Fruit fly (Drosophila melanogaster) whole organism, adult: ENCODE measurements around the gene gkt.
"Not testable (repeated sequence)": the region's sequence is repeated elsewhere in the genome, so short reads cannot be mapped to it uniquely, and the experiment has no call there.

Experiments used
- CG11617 ChIP-seq: fragments of 200-800 bp; sonication (Bioruptor generic); optimal IDR thresholded peaks from 2 replicates; lab custom pipeline; 2017; ENCODE audit warnings: mild to moderate bottlenecking, missing biosample characterization, missing genetic modification reagents, missing genetic modification characterization
- CG12768 ChIP-seq: fragments of 200-800 bp; sonication (Bioruptor generic); optimal IDR thresholded peaks from 2 replicates; lab custom pipeline; 2017; ENCODE audit warnings: missing biosample characterization, missing genetic modification characterization, mild to moderate bottlenecking, moderate library complexity, missing genetic modification reagents
- CG14711 ChIP-seq: fragments of 200-800 bp; sonication (Bioruptor generic); optimal IDR thresholded peaks from 2 replicates; lab custom pipeline; 2018; ENCODE audit warnings: missing biosample characterization, mild to moderate bottlenecking, missing genetic modification characterization, moderate library complexity
- CG1620 ChIP-seq: fragments of 200-800 bp; sonication (Bioruptor generic); optimal IDR thresholded peaks from 2 replicates; lab custom pipeline; 2016; ENCODE audit warnings: missing biosample characterization, missing genetic modification characterization
- CG33017 ChIP-seq: fragments of 200-800 bp; sonication (Bioruptor generic); optimal IDR thresholded peaks from 2 replicates; lab custom pipeline; 2018; ENCODE audit warnings: missing biosample characterization, mild to moderate bottlenecking, missing genetic modification characterization, moderate library complexity
- CG5204 ChIP-seq: fragments of 200-800 bp; sonication (Bioruptor generic); optimal IDR thresholded peaks from 2 replicates; lab custom pipeline; 2016; ENCODE audit warnings: missing biosample characterization, missing genetic modification characterization
- CG7045 ChIP-seq: fragments of 200-800 bp; sonication (Bioruptor generic); optimal IDR thresholded peaks from 2 replicates; lab custom pipeline; 2017; ENCODE audit warnings: missing biosample characterization, mild to moderate bottlenecking, missing genetic modification characterization
- CG7101 ChIP-seq: fragments of 200-800 bp; sonication (Bioruptor generic); optimal IDR thresholded peaks from 2 replicates; lab custom pipeline; 2018; ENCODE audit warnings: missing biosample characterization, mild to moderate bottlenecking, missing genetic modification characterization, moderate library complexity
- Clk ChIP-seq: fragments of 200-800 bp; sonication (Bioruptor generic); optimal IDR thresholded peaks from 2 replicates; lab custom pipeline; 2017; ENCODE audit warnings: missing biosample characterization, missing genetic modification characterization
- Crg-1 ChIP-seq: fragments of 200-800 bp; sonication (Bioruptor generic); optimal IDR thresholded peaks from 2 replicates; lab custom pipeline; 2016; ENCODE audit warnings: missing biosample characterization, missing genetic modification characterization
- Hr96 ChIP-seq: fragments of 200-800 bp; sonication (Bioruptor generic); optimal IDR thresholded peaks from 2 replicates; lab custom pipeline; 2016; ENCODE audit warnings: missing biosample characterization, missing genetic modification characterization
- Mnt ChIP-seq: fragments of 200-800 bp; sonication (Bioruptor generic); optimal IDR thresholded peaks from 2 replicates; lab custom pipeline; 2016; ENCODE audit warnings: missing biosample characterization, mild to moderate bottlenecking, missing genetic modification characterization
- bab1 ChIP-seq: fragments of 200-800 bp; sonication (Bioruptor generic); optimal IDR thresholded peaks from 3 replicates; lab custom pipeline; 2019; ENCODE audit warnings: missing biosample characterization, mild to moderate bottlenecking, missing genetic modification characterization, moderate library complexity
- cic ChIP-seq: fragments of 200-800 bp; sonication (Bioruptor generic); optimal IDR thresholded peaks from 2 replicates; lab custom pipeline; 2017; ENCODE audit warnings: missing biosample characterization, mild to moderate bottlenecking, missing genetic modification characterization, moderate library complexity
- cnc ChIP-seq, 2 experiments: fragments of >200 bp; optimal IDR thresholded peaks; 2 replicates each; lab custom pipeline; 2017
- kay ChIP-seq: fragments of 200-800 bp; sonication (Bioruptor generic); peaks from one replicate; lab custom pipeline; 2016; ENCODE audit warnings: missing biosample characterization, missing genetic modification characterization, borderline replicate concordance
- ovo ChIP-seq: fragments of 200-800 bp; sonication (Bioruptor generic); optimal IDR thresholded peaks from 2 replicates; lab custom pipeline; 2016; ENCODE audit warnings: missing biosample characterization, missing genetic modification characterization
- pad ChIP-seq: fragments of 200-800 bp; sonication (Bioruptor generic); optimal IDR thresholded peaks from 3 replicates; lab custom pipeline; 2017; ENCODE audit warnings: missing biosample characterization, missing genetic modification characterization, mild to moderate bottlenecking, moderate library complexity, missing genetic modification reagents
- tj ChIP-seq: fragments of 200-800 bp; sonication (Bioruptor generic); optimal IDR thresholded peaks from 3 replicates; lab custom pipeline; 2017; ENCODE audit warnings: missing biosample characterization, mild to moderate bottlenecking, missing genetic modification characterization, moderate library complexity
- toe ChIP-seq: fragments of 200-800 bp; sonication (Bioruptor generic); optimal IDR thresholded peaks from 2 replicates; lab custom pipeline; 2016; ENCODE audit warnings: missing biosample characterization, missing genetic modification characterization

Gene gkt

DNA sequence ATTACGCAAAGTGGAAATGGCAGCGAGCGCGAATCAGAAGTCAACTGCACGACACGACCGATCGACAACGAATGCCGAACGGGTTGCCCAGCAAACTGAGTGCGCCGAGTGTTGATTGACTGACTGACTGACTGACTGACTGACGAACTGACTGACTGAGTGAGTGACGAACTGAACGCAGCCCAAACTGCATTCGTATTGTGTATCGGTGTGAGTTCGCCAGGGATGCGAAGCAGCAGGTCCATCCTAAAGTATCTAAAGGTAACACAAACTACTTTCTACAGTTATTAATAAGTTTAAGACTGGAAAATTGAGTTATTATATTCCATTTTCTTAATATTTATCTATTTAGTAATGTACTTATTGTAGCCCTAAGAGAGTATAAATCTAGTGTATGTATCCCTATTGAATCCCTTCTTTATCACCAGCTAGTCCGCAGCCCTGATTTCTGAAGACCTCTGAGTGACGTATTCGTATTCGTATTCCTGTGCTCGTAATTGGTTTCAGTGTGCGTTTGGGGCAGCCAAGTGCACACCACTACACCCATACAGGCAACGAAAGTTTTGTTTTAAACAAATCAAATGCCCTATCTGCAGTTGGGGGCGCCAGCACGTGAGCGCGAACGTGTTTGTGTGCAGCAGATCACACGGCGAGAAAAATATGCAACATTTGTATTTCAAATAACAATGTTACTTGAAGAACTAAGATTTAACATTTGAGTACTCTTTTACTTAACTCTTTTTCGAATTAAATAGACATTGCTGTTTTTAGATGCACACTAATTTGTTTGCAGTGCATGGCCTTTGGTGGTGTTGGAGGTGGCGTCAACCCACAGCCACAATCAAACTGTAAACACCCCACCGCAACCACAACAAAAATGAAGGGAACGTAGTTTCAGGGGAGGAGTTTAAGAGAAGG is 6.8 kb upstream of the gkt start:
- TF ChIP-seq Mnt (GFP tag; lab: Kevin White, UChicago): peak; percentile 34
- no peak for TF ChIP-seq cnc (optimal IDR thresholded peaks at IDR 0.05; lab: Kevin White, UChicago)
- TF ChIP-seq kay (GFP tag; lab: Kevin White, UChicago): peak; percentile 86
- TF ChIP-seq Clk: peak; percentile 14
- peak; percentile 28 for TF ChIP-seq bab1 (GFP tag; lab: Kevin White, UChicago)
- peak; percentile 27 for TF ChIP-seq CG7045 (GFP tag; lab: Kevin White, UChicago)
- TF ChIP-seq Hr96 (GFP tag; lab: Kevin White, UChicago): peak; percentile 62
- peak; percentile 63 for TF ChIP-seq CG14711 (tag; lab: Kevin White, UChicago)
- peak; percentile 29 for TF ChIP-seq pad (GFP tag; lab: Kevin White, UChicago)
- peak; percentile 65 for TF ChIP-seq CG12768
- no peak for TF ChIP-seq ovo (GFP tag; lab: Kevin White, UChicago)
- TF ChIP-seq CG7101: peak; percentile 75
- TF ChIP-seq CG33017 (tag; lab: Kevin White, UChicago): peak; percentile 80
- peak; percentile 61 for TF ChIP-seq CG5204 (GFP tag; lab: Kevin White, UChicago)
- peak; percentile 29 for TF ChIP-seq tj (GFP tag; lab: Kevin White, UChicago)
- TF ChIP-seq Crg-1 (GFP tag; lab: Kevin White, UChicago): no peak
- TF ChIP-seq CG1620 (GFP tag; lab: Kevin White, UChicago): no peak
- TF ChIP-seq toe (GFP tag; lab: Kevin White, UChicago): peak; percentile 16
- no peak for TF ChIP-seq cic (GFP tag; lab: Kevin White, UChicago)
- TF ChIP-seq CG11617 (GFP tag; lab: Kevin White, UChicago): peak; percentile 39

dm6 chr2L:3154749-3155148 is 5.0 kb upstream of the gkt start:
- no peak for TF ChIP-seq toe (GFP tag; lab: Kevin White, UChicago)
- no peak for TF ChIP-seq CG11617 (GFP tag; lab: Kevin White, UChicago)
- no peak for TF ChIP-seq CG5204 (GFP tag; lab: Kevin White, UChicago)
- no peak for TF ChIP-seq kay (GFP tag; lab: Kevin White, UChicago)
- no peak for TF ChIP-seq bab1 (GFP tag; lab: Kevin White, UChicago)
- no peak for TF ChIP-seq CG12768
- no peak for TF ChIP-seq tj (GFP tag; lab: Kevin White, UChicago)
- no peak for TF ChIP-seq CG14711 (tag; lab: Kevin White, UChicago)
- TF ChIP-seq ovo (GFP tag; lab: Kevin White, UChicago): no peak

DNA sequence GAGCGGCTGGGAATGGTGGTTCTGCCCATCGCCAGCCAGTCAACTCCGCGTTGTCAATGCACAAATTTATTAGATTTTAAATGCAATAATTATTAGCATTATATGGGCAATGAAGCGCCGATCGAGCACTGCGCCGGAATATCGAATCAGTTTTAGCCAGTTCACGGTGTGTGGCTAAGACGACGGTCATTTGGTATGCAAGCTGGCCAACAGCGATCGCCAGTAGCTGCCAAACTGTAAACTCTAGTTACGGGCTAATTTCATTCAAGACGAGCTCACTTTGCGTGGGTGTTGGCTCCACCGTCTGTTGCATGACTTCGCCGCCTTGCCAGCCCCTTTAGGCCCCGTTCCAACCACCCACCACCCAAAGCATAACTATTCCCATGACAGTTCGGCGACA is 3.9 kb upstream of the gkt start:
- TF ChIP-seq toe (GFP tag; lab: Kevin White, UChicago) (no peak), cic (GFP tag; lab: Kevin White, UChicago) (no peak), CG14711 (tag; lab: Kevin White, UChicago) (no peak), kay (GFP tag; lab: Kevin White, UChicago) (no peak), pad (GFP tag; lab: Kevin White, UChicago) (no peak), Mnt (GFP tag; lab: Kevin White, UChicago) (no peak), bab1 (GFP tag; lab: Kevin White, UChicago) (no peak), CG7045 (GFP tag; lab: Kevin White, UChicago) (no peak)

DNA sequence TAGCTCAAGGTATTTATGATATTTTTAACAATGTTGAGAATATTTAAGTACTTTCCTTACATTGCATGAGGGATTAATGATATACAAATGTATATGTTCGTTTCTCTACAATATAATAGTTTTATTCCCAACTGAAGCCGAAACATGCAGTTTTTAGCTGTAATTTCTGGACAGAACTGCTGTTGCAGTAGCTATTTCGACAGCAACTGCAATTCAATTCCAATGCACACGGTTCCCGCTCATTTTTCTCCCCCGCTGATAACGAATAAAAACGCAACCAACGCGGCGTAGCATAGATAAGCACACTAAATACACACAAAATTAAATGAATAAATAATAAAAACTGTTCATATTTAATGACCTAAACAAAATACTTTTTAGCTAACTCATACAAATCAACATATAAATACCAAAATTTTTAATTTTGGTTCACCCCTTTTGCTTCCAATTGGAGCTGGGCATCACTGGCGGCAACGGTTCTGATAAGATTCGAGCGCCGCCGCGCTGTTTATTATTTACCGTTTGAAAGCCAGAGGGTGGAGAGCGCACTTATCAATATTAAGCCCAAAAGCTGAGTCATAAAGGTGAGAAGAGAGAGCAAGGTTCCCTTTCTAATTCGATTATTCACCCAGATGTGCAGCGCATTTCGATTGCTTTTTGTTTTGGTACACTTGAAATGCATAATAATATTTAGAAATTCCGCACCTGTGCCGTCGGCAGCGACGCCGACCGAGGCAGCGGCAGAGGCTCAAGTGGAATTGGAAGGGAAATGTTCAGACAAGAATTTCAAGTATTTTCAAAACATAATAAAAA is 1.3 kb upstream of the gkt start:
- TF ChIP-seq CG7101 (peak; percentile 75), bab1 (GFP tag; lab: Kevin White, UChicago) (no peak), Crg-1 (GFP tag; lab: Kevin White, UChicago) (no peak), CG5204 (GFP tag; lab: Kevin White, UChicago) (peak; percentile 49), toe (GFP tag; lab: Kevin White, UChicago) (peak; percentile 26), ovo (GFP tag; lab: Kevin White, UChicago) (peak; percentile 94), cic (GFP tag; lab: Kevin White, UChicago) (peak; percentile 64), cnc (optimal IDR thresholded peaks at IDR 0.05; lab: Kevin White, UChicago) (no peak), CG33017 (tag; lab: Kevin White, UChicago) (no peak), CG1620 (GFP tag; lab: Kevin White, UChicago) (peak; percentile 4), kay (GFP tag; lab: Kevin White, UChicago) (peak; percentile 99), pad (GFP tag; lab: Kevin White, UChicago) (peak; percentile 30), CG7045 (GFP tag; lab: Kevin White, UChicago) (peak; percentile 4), Hr96 (GFP tag; lab: Kevin White, UChicago) (peak; percentile 15), CG11617 (GFP tag; lab: Kevin White, UChicago) (peak; percentile 53), CG12768 (peak; percentile 21), Mnt (GFP tag; lab: Kevin White, UChicago) (peak; percentile 1), CG14711 (tag; lab: Kevin White, UChicago) (no peak)

DNA sequence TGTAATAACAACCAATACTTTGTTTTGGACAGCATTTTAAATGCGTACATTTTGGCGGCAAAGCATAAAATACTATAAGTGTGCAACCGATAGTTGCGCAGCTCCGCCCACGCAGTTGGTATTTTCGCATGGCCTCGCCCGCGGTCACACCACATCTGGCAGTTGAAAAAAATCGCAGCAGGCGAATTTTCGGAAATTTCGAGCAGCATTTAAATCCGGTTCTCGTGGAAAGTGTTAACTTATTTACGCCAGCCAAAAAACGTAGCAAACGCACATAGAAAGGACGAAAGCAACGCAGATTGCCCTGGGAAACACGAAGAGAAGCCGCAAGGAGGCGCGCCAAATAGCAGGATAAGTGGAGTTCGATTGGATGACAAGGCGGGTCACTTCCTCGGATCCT is 3.7 kb downstream of the gkt start, which contains the start of gene Hydr2:
Gene Hydr2 (plus strand): TSS at position 156 of the 400 bp plus-strand sequence.
- not testable (repeated sequence) for TF ChIP-seq cnc (optimal IDR thresholded peaks at IDR 0.05; lab: Kevin White, UChicago); toe (GFP tag; lab: Kevin White, UChicago); bab1 (GFP tag; lab: Kevin White, UChicago)
